Worm (Caenorhabditis elegans) whole organism, L1 larva: ENCODE data around the gene B0410.1.
"Not testable (repeated sequence)": the region's sequence is repeated elsewhere in the genome, so short reads cannot be mapped to it uniquely, and the experiment has no call there.

Source experiments
- C04F5.9 ChIP-seq: sonication (generic microtip); optimal IDR thresholded peaks from 2 replicates; lab custom pipeline; 2016; ENCODE audit warnings: missing genetic modification characterization, missing compliant biosample characterization
- Y116A8C.19 ChIP-seq: sonication (generic microtip); optimal IDR thresholded peaks from 2 replicates; lab custom pipeline; 2016; ENCODE audit warnings: missing compliant biosample characterization, missing genetic modification characterization, borderline replicate concordance
- aly-2 ChIP-seq: fragments of 150-350 bp; optimal IDR thresholded peaks from 2 replicates; lab custom pipeline; 2014; ENCODE audit warnings: missing biosample characterization, missing genetic modification characterization
- ama-1 ChIP-seq: fragments of 150-350 bp; optimal IDR thresholded peaks from 2 replicates; lab custom pipeline; 2014
- blmp-1 ChIP-seq: fragments of 150-350 bp; optimal IDR thresholded peaks from 2 replicates; lab custom pipeline; 2014; ENCODE audit warnings: missing biosample characterization, missing genetic modification characterization
- ceh-63 ChIP-seq: fragments of 200-800 bp; sonication (Bioruptor generic); optimal IDR thresholded peaks from 2 replicates; lab custom pipeline; 2018; ENCODE audit warnings: mild to moderate bottlenecking, missing genetic modification characterization, missing compliant biosample characterization
- ceh-8 ChIP-seq: fragments of 200-800 bp; sonication (Bioruptor generic); optimal IDR thresholded peaks from 2 replicates; lab custom pipeline; 2018; ENCODE audit warnings: mild to moderate bottlenecking, missing genetic modification characterization, moderate library complexity, missing compliant biosample characterization
- ceh-82 ChIP-seq, 3 experiments: fragments of 150-350 bp in 1 of 3; sonication (generic microtip) in 2 of 3; optimal IDR thresholded peaks; 2 replicates each; lab custom pipeline; 2014 to 2017; ENCODE audit warnings: missing biosample characterization in 3 of 3, missing genetic modification characterization in 3 of 3
- ceh-88 ChIP-seq: fragments of 200-800 bp; sonication (Bioruptor generic); IDR thresholded peaks from 2 replicates; pipeline ENCODE4 v1.3.6; 2022; ENCODE audit warnings: missing genetic modification characterization, missing compliant biosample characterization
- dpl-1 ChIP-seq, 3 experiments: fragments of 150-350 bp in 2 of 3; sonication (generic microtip) in 1 of 3; optimal IDR thresholded peaks; 2 replicates each; lab custom pipeline; 2014 to 2017; ENCODE audit warnings: missing biosample characterization in 3 of 3, missing genetic modification characterization in 3 of 3, missing genetic modification reagents in 3 of 3
- efl-3 ChIP-seq: fragments of 200-800 bp; sonication (Bioruptor generic); optimal IDR thresholded peaks from 2 replicates; lab custom pipeline; 2018; ENCODE audit warnings: mild to moderate bottlenecking, missing genetic modification characterization, missing compliant biosample characterization
- egl-13 ChIP-seq: sonication (generic microtip); optimal IDR thresholded peaks from 2 replicates; lab custom pipeline; 2016; ENCODE audit warnings: missing genotype, missing genetic modification reagents, missing genetic modification characterization, missing compliant biosample characterization
- egl-27 ChIP-seq, 2 experiments: fragments of 150-350 bp in 1 of 2; sonication (generic microtip); optimal IDR thresholded peaks; 3 replicates each; lab custom pipeline; 2017 to 2018; ENCODE audit warnings: missing biosample characterization in 2 of 2, missing genetic modification characterization in 2 of 2, missing genetic modification reagents in 2 of 2
- elt-2 ChIP-seq: sonication (generic microtip); optimal IDR thresholded peaks from 2 replicates; lab custom pipeline; 2016; ENCODE audit warnings: missing genetic modification characterization, mild to moderate bottlenecking, inconsistent platforms, missing compliant biosample characterization, missing genetic modification reagents
- elt-3 ChIP-seq, 6 experiments: fragments of 150-350 bp in 1 of 6; sonication (generic microtip); optimal IDR thresholded peaks; 2 replicates each; lab custom pipeline; 2017 to 2018; ENCODE audit warnings: missing biosample characterization in 6 of 6, missing genetic modification characterization in 6 of 6, inconsistent platforms in 1 of 6
- fkh-10 ChIP-seq: sonication (generic microtip); optimal IDR thresholded peaks from 2 replicates; lab custom pipeline; 2017; ENCODE audit warnings: missing biosample characterization, missing genetic modification reagents, missing genetic modification characterization
- fkh-4 ChIP-seq: sonication (generic microtip); optimal IDR thresholded peaks from 2 replicates; lab custom pipeline; 2016; ENCODE audit warnings: missing compliant biosample characterization, missing genetic modification characterization, borderline replicate concordance
- fkh-8 ChIP-seq: sonication (generic microtip); optimal IDR thresholded peaks from 2 replicates; lab custom pipeline; 2016; ENCODE audit warnings: mild to moderate bottlenecking, missing genetic modification characterization, missing compliant biosample characterization
- grh-1 ChIP-seq: fragments of 200-800 bp; sonication (Bioruptor generic); IDR thresholded peaks from 2 replicates; pipeline ENCODE4 v1.3.6; 2022; ENCODE audit warnings: missing genetic modification reagents, missing genetic modification characterization, missing compliant biosample characterization
- hlh-4 ChIP-seq: sonication (generic microtip); optimal IDR thresholded peaks from 2 replicates; lab custom pipeline; 2016; ENCODE audit warnings: mild to moderate bottlenecking, missing genetic modification characterization, missing compliant biosample characterization
- hpl-2 ChIP-seq: fragments of 150-350 bp; optimal IDR thresholded peaks from 2 replicates; lab custom pipeline; 2014; ENCODE audit warnings: missing biosample characterization, missing genetic modification reagents, missing genetic modification characterization
- jun-1 ChIP-seq: fragments of 150-350 bp; optimal IDR thresholded peaks from 2 replicates; lab custom pipeline; 2014; ENCODE audit warnings: missing biosample characterization, missing genetic modification reagents, missing genetic modification characterization
- lin-13 ChIP-seq: fragments of 150-350 bp; optimal IDR thresholded peaks from 2 replicates; lab custom pipeline; 2014; ENCODE audit warnings: missing biosample characterization, missing genetic modification reagents, missing genetic modification characterization
- lin-15B ChIP-seq: fragments of 150-350 bp; sonication (generic microtip); optimal IDR thresholded peaks from 3 replicates; lab custom pipeline; 2014; ENCODE audit warnings: missing biosample characterization, missing genetic modification characterization
- lin-39 ChIP-seq: fragments of 150-350 bp; optimal IDR thresholded peaks from 2 replicates; lab custom pipeline; 2014; ENCODE audit warnings: missing biosample characterization, missing genetic modification reagents, missing genetic modification characterization
- lsy-2 ChIP-seq, 2 experiments: fragments of 150-350 bp; optimal IDR thresholded peaks; 2 replicates each; lab custom pipeline; 2014; ENCODE audit warnings: missing biosample characterization in 2 of 2, missing genetic modification characterization in 2 of 2
- nhr-11 ChIP-seq: fragments of 150-350 bp; optimal IDR thresholded peaks from 2 replicates; lab custom pipeline; 2014; ENCODE audit warnings: missing biosample characterization, missing genetic modification characterization
- nhr-12 ChIP-seq: sonication (generic microtip); optimal IDR thresholded peaks from 2 replicates; lab custom pipeline; 2017; ENCODE audit warnings: missing biosample characterization, missing genetic modification characterization
- nhr-19 ChIP-seq: fragments of 200-800 bp; sonication (Bioruptor generic); conservative IDR thresholded peaks from 2 replicates; pipeline ENCODE4 v1.3.6; 2022; ENCODE audit warnings: missing genetic modification characterization, missing compliant biosample characterization
- nhr-20 ChIP-seq: sonication (generic microtip); optimal IDR thresholded peaks from 2 replicates; lab custom pipeline; 2016; ENCODE audit warnings: mild to moderate bottlenecking, missing genetic modification characterization, missing compliant biosample characterization
- nhr-47 ChIP-seq: sonication (generic microtip); optimal IDR thresholded peaks from 2 replicates; lab custom pipeline; 2016; ENCODE audit warnings: mild to moderate bottlenecking, missing genetic modification characterization, moderate library complexity, missing compliant biosample characterization
- nhr-71 ChIP-seq: sonication (generic microtip); optimal IDR thresholded peaks from 2 replicates; lab custom pipeline; 2016; ENCODE audit warnings: mild to moderate bottlenecking, missing genetic modification characterization, moderate library complexity, missing compliant biosample characterization
- nhr-76 ChIP-seq: sonication (generic microtip); optimal IDR thresholded peaks from 2 replicates; lab custom pipeline; 2017; ENCODE audit warnings: missing biosample characterization, missing genetic modification characterization
- nhr-77 ChIP-seq: fragments of 150-350 bp; optimal IDR thresholded peaks from 2 replicates; lab custom pipeline; 2014; ENCODE audit warnings: missing biosample characterization, missing genetic modification characterization
- nhr-84 ChIP-seq: sonication (generic microtip); optimal IDR thresholded peaks from 2 replicates; lab custom pipeline; 2017; ENCODE audit warnings: missing biosample characterization, missing genetic modification characterization
- nhr-85 ChIP-seq: sonication (generic microtip); peaks from one replicate; lab custom pipeline; 2016; ENCODE audit warnings: missing genetic modification characterization, inconsistent platforms, missing compliant biosample characterization
- rnt-1 ChIP-seq: sonication (generic microtip); optimal IDR thresholded peaks from 2 replicates; lab custom pipeline; 2016; ENCODE audit warnings: mild to moderate bottlenecking, missing genetic modification characterization, moderate library complexity, missing compliant biosample characterization
- skn-1 ChIP-seq: fragments of 150-350 bp; optimal IDR thresholded peaks from 2 replicates; lab custom pipeline; 2014; ENCODE audit warnings: missing biosample characterization, missing genetic modification characterization
- snu-23 ChIP-seq: sonication (generic microtip); optimal IDR thresholded peaks from 2 replicates; lab custom pipeline; 2016; ENCODE audit warnings: missing genetic modification characterization, missing compliant biosample characterization
- sox-4 ChIP-seq: sonication (generic microtip); optimal IDR thresholded peaks from 2 replicates; lab custom pipeline; 2016; ENCODE audit warnings: missing genetic modification characterization, missing compliant biosample characterization
- sptf-1 ChIP-seq: fragments of 150-350 bp; optimal IDR thresholded peaks from 2 replicates; lab custom pipeline; 2014; ENCODE audit warnings: missing biosample characterization, missing genetic modification characterization
- sup-37 ChIP-seq: fragments of 200-800 bp; sonication (Bioruptor generic); optimal IDR thresholded peaks from 2 replicates; lab custom pipeline; 2018; ENCODE audit warnings: mild to moderate bottlenecking, missing genetic modification characterization, missing compliant biosample characterization
- tbx-2 ChIP-seq: sonication (generic microtip); optimal IDR thresholded peaks from 2 replicates; lab custom pipeline; 2016; ENCODE audit warnings: missing genetic modification characterization, missing compliant biosample characterization
- tlp-1 ChIP-seq: fragments of 150-350 bp; optimal IDR thresholded peaks from 2 replicates; lab custom pipeline; 2014; ENCODE audit warnings: missing biosample characterization, missing genetic modification characterization
- unc-130 ChIP-seq: fragments of 150-350 bp; optimal IDR thresholded peaks from 2 replicates; lab custom pipeline; 2017; ENCODE audit warnings: missing biosample characterization, missing genetic modification characterization, inconsistent platforms
- unc-62 ChIP-seq: fragments of 150-350 bp; optimal IDR thresholded peaks from 2 replicates; lab custom pipeline; 2014; ENCODE audit warnings: missing biosample characterization, missing genetic modification reagents, missing genetic modification characterization
- vab-15 ChIP-seq: sonication (generic microtip); optimal IDR thresholded peaks from 2 replicates; lab custom pipeline; 2017; ENCODE audit warnings: missing genotype, mild to moderate bottlenecking, missing genetic modification characterization, missing compliant biosample characterization
- zag-1 ChIP-seq: fragments of 150-350 bp; optimal IDR thresholded peaks from 2 replicates; lab custom pipeline; 2014; ENCODE audit warnings: missing biosample characterization, missing genetic modification characterization
- zip-4 ChIP-seq: fragments of 200-800 bp; sonication (Bioruptor generic); optimal IDR thresholded peaks from 2 replicates; lab custom pipeline; 2018; ENCODE audit warnings: mild to moderate bottlenecking, missing genetic modification characterization, moderate library complexity, missing compliant biosample characterization
- ztf-11 ChIP-seq, 2 experiments: sonication (generic microtip); optimal IDR thresholded peaks; 2 replicates each; lab custom pipeline; 2016 to 2017; ENCODE audit warnings: missing genetic modification characterization in 2 of 2, missing biosample characterization in 1 of 2, missing compliant biosample characterization in 1 of 2

The B0410.1 gene

DNA sequence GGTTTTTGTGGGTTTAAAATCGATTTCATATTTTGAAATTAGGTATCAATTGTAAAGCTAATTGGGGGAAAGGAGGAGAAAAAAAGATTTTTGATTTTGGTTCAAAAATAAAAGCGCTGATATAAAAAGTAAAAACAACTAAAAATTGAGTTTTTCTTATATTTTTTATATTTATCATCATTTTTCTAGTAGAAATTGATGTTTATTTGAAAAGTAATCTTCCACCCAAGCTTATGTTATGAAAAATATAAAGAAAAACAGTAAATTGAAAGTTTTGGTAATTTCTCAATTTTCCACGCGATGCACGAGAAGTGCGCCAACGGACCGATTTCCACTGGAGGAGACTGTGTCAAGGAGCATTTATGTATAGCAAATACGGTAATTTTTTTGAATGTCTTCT is at the start of gene B0410.1:
Gene B0410.1, plus strand, starts transcription at position 301 of the 400 bp plus-strand sequence.
- not testable (repeated sequence) for TF ChIP-seq blmp-1; nhr-20 (tag; lab: Kevin White, UChicago); vab-15 (tag; lab: Kevin White, UChicago)

DNA sequence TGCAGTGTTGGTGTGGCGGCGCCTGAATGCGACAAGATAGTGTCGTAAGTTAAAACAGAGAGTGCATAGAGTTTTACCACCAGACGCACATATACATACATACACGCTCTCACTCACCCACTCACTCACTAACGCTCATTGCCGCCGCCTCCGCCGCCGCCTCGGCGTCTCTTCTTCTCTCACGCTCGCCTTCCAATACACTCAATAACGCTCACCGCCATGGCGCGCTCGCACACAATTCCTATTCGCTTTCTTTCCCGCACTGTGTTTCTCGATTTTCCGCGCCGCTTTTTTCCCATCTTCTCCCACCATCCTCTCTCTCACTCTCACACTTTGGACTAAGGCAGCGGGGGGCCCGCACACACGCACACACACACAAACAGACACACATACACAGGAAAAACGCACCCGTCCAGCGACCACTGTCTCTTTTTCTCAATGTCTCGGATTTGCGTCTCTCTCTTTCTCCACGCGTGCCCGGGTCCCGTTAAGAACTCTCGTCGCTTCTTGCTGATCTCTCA is 41.9 kb upstream of the B0410.1 start, which contains the start of gene kin-29:
Gene kin-29, minus strand, starts transcription at position 51 of the 521 bp plus-strand sequence.
- peak; percentile 82 for TF ChIP-seq blmp-1
- TF ChIP-seq C04F5.9, result peak; percentile 24
- peak; percentile 96 for TF ChIP-seq snu-23 (GFP tag; lab: Kevin White, UChicago)
- TF ChIP-seq skn-1 (tag; lab: Kevin White, UChicago), result peak; percentile 84
- TF ChIP-seq fkh-10 (GFP tag; lab: Kevin White, UChicago), result peak; percentile 89
- peak; percentile 71 for TF ChIP-seq nhr-19 (GFP tag; lab: Robert Waterston, UW)
- TF ChIP-seq ztf-11 (tag; optimal IDR thresholded peaks at IDR 0.05; lab: Kevin White, UChicago), result peak in 1 of 2 experiments; percentile 71
- 0 out of 2 replicates have a peak, but pooled peaks have one; percentile 27 for TF ChIP-seq grh-1 (GFP tag; lab: Robert Waterston, UW)
- TF ChIP-seq sptf-1, result no peak
- TF ChIP-seq egl-13 (tag; lab: Kevin White, UChicago), result peak; percentile 64
- no peak for TF ChIP-seq zag-1 (tag; lab: Kevin White, UChicago)
- TF ChIP-seq sox-4 (tag; lab: Kevin White, UChicago), result peak; percentile 51
- peak; percentile 74 for TF ChIP-seq hpl-2
- no peak for TF ChIP-seq vab-15 (tag; lab: Kevin White, UChicago)
- TF ChIP-seq sup-37 (GFP tag; lab: Kevin White, UChicago), result no peak
- TF ChIP-seq lin-39 (tag; lab: Kevin White, UChicago), result no peak
- TF ChIP-seq nhr-71 (tag; lab: Kevin White, UChicago), result peak; percentile 91
- peak; percentile 87 for TF ChIP-seq nhr-47 (tag; lab: Kevin White, UChicago)
- no peak for TF ChIP-seq aly-2 (tag; lab: Kevin White, UChicago)
- no peak for TF ChIP-seq Y116A8C.19
- peak in 4 of 6 experiments; percentile 4 to 70 (median 39) for TF ChIP-seq elt-3 (tag; optimal IDR thresholded peaks at IDR 0.05; lab: Kevin White, UChicago)
- TF ChIP-seq lsy-2 (tag; optimal IDR thresholded peaks at IDR 0.05; lab: Kevin White, UChicago), result peak; percentile 55 to 82
- TF ChIP-seq nhr-84 (tag; lab: Kevin White, UChicago), result no peak
- TF ChIP-seq nhr-85 (tag; lab: Kevin White, UChicago), result peak; percentile 93
- TF ChIP-seq unc-130 (tag; lab: Kevin White, UChicago), result peak; percentile 30
- peak; percentile 95 for TF ChIP-seq fkh-8 (tag; lab: Kevin White, UChicago)
- peak; percentile 35 for TF ChIP-seq ceh-8
- peak in 2 of 3 experiments; percentile 33 to 41 for TF ChIP-seq dpl-1 (GFP tag; optimal IDR thresholded peaks at IDR 0.05; lab: Kevin White, UChicago)
- TF ChIP-seq jun-1 (tag; lab: Kevin White, UChicago), result peak; percentile 90
- TF ChIP-seq hlh-4 (tag; lab: Kevin White, UChicago), result no peak
- peak; percentile 88 for TF ChIP-seq nhr-77
- peak; percentile 11 for TF ChIP-seq lin-15B (tag; lab: Kevin White, UChicago)
- TF ChIP-seq lin-13 (GFP tag; lab: Kevin White, UChicago), result peak; percentile 76
- no peak for TF ChIP-seq nhr-76 (tag; lab: Kevin White, UChicago)
- TF ChIP-seq egl-27 (tag; optimal IDR thresholded peaks at IDR 0.05; lab: Kevin White, UChicago), result peak; percentile 26 to 45
- TF ChIP-seq unc-62, result no peak
- TF ChIP-seq ceh-63 (GFP tag; lab: Kevin White, UChicago), result no peak
- TF ChIP-seq rnt-1, result peak; percentile 66
- no peak for TF ChIP-seq tlp-1 (tag; lab: Kevin White, UChicago)
- no peak for TF ChIP-seq fkh-4
- peak; percentile 90 for TF ChIP-seq tbx-2 (tag; lab: Kevin White, UChicago)
- no peak for TF ChIP-seq efl-3
- TF ChIP-seq nhr-11 (tag; lab: Kevin White, UChicago), result no peak
- TF ChIP-seq ceh-82 (tag; optimal IDR thresholded peaks at IDR 0.05; lab: Kevin White, UChicago), result peak; percentile 42 to 90 (median 46)
- peak; percentile 43 for TF ChIP-seq zip-4 (GFP tag; lab: Kevin White, UChicago)
- TF ChIP-seq ceh-88, result peak; percentile 51; the same call in 1 of the 2 replicates
- peak; percentile 70 for TF ChIP-seq elt-2 (tag; lab: Kevin White, UChicago)
- TF ChIP-seq nhr-12, result no peak
- TF ChIP-seq ama-1 (lab: Kevin White, UChicago), result no peak
